Fruit fly (Drosophila melanogaster) whole organism, wandering third instar larva: ENCODE results near the gene Gip.

Experiments
- Abd-B ChIP-seq: fragments of >200 bp; optimal IDR thresholded peaks from 2 replicates; lab custom pipeline; 2017; ENCODE audit warnings: missing biosample characterization, missing genetic modification characterization
- CG32264 ChIP-seq: fragments of 200-800 bp; sonication (Bioruptor generic); optimal IDR thresholded peaks from 2 replicates; lab custom pipeline; 2016; ENCODE audit warnings: missing biosample characterization, missing genetic modification characterization
- CG9705 ChIP-seq: fragments of 200-800 bp; sonication (Bioruptor generic); optimal IDR thresholded peaks from 2 replicates; lab custom pipeline; 2018; ENCODE audit warnings: missing biosample characterization, mild to moderate bottlenecking, missing genetic modification characterization
- CrebA ChIP-seq: fragments of 200-800 bp; sonication (Bioruptor generic); optimal IDR thresholded peaks from 2 replicates; lab custom pipeline; 2016; ENCODE audit warnings: missing biosample characterization, mild to moderate bottlenecking, missing genetic modification characterization, borderline replicate concordance
- Dfd ChIP-seq: fragments of >200 bp; optimal IDR thresholded peaks from 2 replicates; lab custom pipeline; 2017; ENCODE audit warnings: missing biosample characterization, missing genetic modification characterization
- Dif ChIP-seq: fragments of 200-275, 200-300 bp; sonication (Bioruptor generic); optimal IDR thresholded peaks from 2 replicates; lab custom pipeline; 2018; ENCODE audit warnings: missing biosample characterization, missing genetic modification characterization; ENCODE audit not compliant: partially characterized antibody
- GATAd ChIP-seq: sonication (Bioruptor generic); optimal IDR thresholded peaks from 2 replicates; lab custom pipeline; 2016; ENCODE audit warnings: missing biosample characterization, missing genetic modification characterization
- HLH106 ChIP-seq: fragments of 200-800 bp; optimal IDR thresholded peaks from 3 replicates; lab custom pipeline; 2019; ENCODE audit warnings: missing biosample characterization, mild to moderate bottlenecking, missing genetic modification characterization, moderate library complexity
- Hnf4 ChIP-seq: fragments of 200-800 bp; sonication (Bioruptor generic); optimal IDR thresholded peaks from 2 replicates; lab custom pipeline; 2016; ENCODE audit warnings: missing biosample characterization, mild to moderate bottlenecking, missing genetic modification characterization
- Hr78 ChIP-seq: fragments of >200 bp; optimal IDR thresholded peaks from 2 replicates; lab custom pipeline; 2017; ENCODE audit warnings: missing biosample characterization, missing genetic modification characterization
- Jra ChIP-seq: sonication (Bioruptor generic); optimal IDR thresholded peaks from 2 replicates; lab custom pipeline; 2016; ENCODE audit warnings: missing biosample characterization, missing genetic modification characterization
- Mio ChIP-seq: sonication (Bioruptor generic); optimal IDR thresholded peaks from 2 replicates; lab custom pipeline; 2016; ENCODE audit warnings: missing biosample characterization, missing genetic modification characterization
- Myc ChIP-seq: fragments of >200 bp; optimal IDR thresholded peaks from 2 replicates; lab custom pipeline; 2017
- OdsH ChIP-seq: fragments of 200-800 bp; sonication (Bioruptor generic); optimal IDR thresholded peaks from 2 replicates; lab custom pipeline; 2016; ENCODE audit warnings: missing biosample characterization, mild to moderate bottlenecking, missing genetic modification characterization
- Rel ChIP-seq, 2 experiments: fragments of 200-800 bp; sonication (Bioruptor generic) in 1 of 2; optimal IDR thresholded peaks; 2 replicates in 1 of 2; 3 replicates in 1 of 2; lab custom pipeline; 2016 to 2019; ENCODE audit warnings: mild to moderate bottlenecking in 2 of 2, missing biosample characterization in 2 of 2, missing genetic modification characterization in 2 of 2, moderate library complexity in 1 of 2
- Sp1 ChIP-seq: fragments of 200-800 bp; sonication (Bioruptor generic); optimal IDR thresholded peaks from 3 replicates; lab custom pipeline; 2019; ENCODE audit warnings: missing biosample characterization, mild to moderate bottlenecking, missing genetic modification characterization, moderate library complexity
- Vsx2 ChIP-seq: fragments of 200-300, 225-300 bp; sonication (Bioruptor generic); optimal IDR thresholded peaks from 2 replicates; lab custom pipeline; 2018; ENCODE audit warnings: missing biosample characterization, missing genetic modification characterization; ENCODE audit not compliant: partially characterized antibody
- br ChIP-seq: fragments of 200-800 bp; sonication (Bioruptor generic); optimal IDR thresholded peaks from 2 replicates; lab custom pipeline; 2016; ENCODE audit warnings: missing biosample characterization, missing genetic modification characterization
- brk ChIP-seq: fragments of 200-800 bp; sonication (Bioruptor generic); optimal IDR thresholded peaks from 2 replicates; lab custom pipeline; 2016; ENCODE audit warnings: missing biosample characterization, mild to moderate bottlenecking, missing genetic modification characterization
- dl ChIP-seq, 2 experiments: fragments of 175-275, 200-275 bp in 1 of 2; fragments of 200-275 bp in 1 of 2; sonication (Bioruptor generic); optimal IDR thresholded peaks; lab custom pipeline; 2018; ENCODE audit warnings: mild to moderate bottlenecking in 2 of 2, missing biosample characterization in 2 of 2, missing genetic modification characterization in 2 of 2, moderate library complexity in 2 of 2; ENCODE audit not compliant: partially characterized antibody in 2 of 2, insufficient read depth in 1 of 2
- dmrt93B ChIP-seq: fragments of 200-800 bp; sonication (Bioruptor generic); optimal IDR thresholded peaks from 2 replicates; lab custom pipeline; 2018; ENCODE audit warnings: missing biosample characterization, mild to moderate bottlenecking, missing genetic modification characterization
- dsf ChIP-seq: sonication (Bioruptor generic); optimal IDR thresholded peaks from 2 replicates; lab custom pipeline; 2016; ENCODE audit warnings: missing biosample characterization, missing genetic modification characterization, borderline replicate concordance
- ey ChIP-seq: fragments of 200-800 bp; sonication (Bioruptor generic); optimal IDR thresholded peaks from 2 replicates; lab custom pipeline; 2016; ENCODE audit warnings: missing biosample characterization, missing genetic modification characterization
- foxo ChIP-seq, 2 experiments: fragments of 200-800 bp; sonication (Bioruptor generic); optimal IDR thresholded peaks; 2 replicates in 1 of 2; 3 replicates in 1 of 2; lab custom pipeline; 2016 to 2017; ENCODE audit warnings: missing biosample characterization in 2 of 2, missing genetic modification characterization in 2 of 2
- h ChIP-seq: fragments of 200-800 bp; sonication (Bioruptor generic); optimal IDR thresholded peaks from 3 replicates; lab custom pipeline; 2016; ENCODE audit warnings: missing biosample characterization, mild to moderate bottlenecking, missing genetic modification characterization
- lola ChIP-seq: fragments of >200 bp; optimal IDR thresholded peaks from 2 replicates; lab custom pipeline; 2017; ENCODE audit warnings: missing biosample characterization, missing genetic modification characterization
- pan ChIP-seq: fragments of >200 bp; optimal IDR thresholded peaks from 2 replicates; lab custom pipeline; 2017
- psq ChIP-seq: fragments of 200-800 bp; sonication (Bioruptor generic); optimal IDR thresholded peaks from 3 replicates; lab custom pipeline; 2017; ENCODE audit warnings: missing biosample characterization, mild to moderate bottlenecking, missing genetic modification characterization, moderate library complexity
- rgr ChIP-seq: fragments of 200-800 bp; sonication (Bioruptor generic); optimal IDR thresholded peaks from 3 replicates; lab custom pipeline; 2016; ENCODE audit warnings: missing biosample characterization, mild to moderate bottlenecking, missing genetic modification characterization
- sv ChIP-seq: fragments of 200-800 bp; sonication (Bioruptor generic); optimal IDR thresholded peaks from 3 replicates; lab custom pipeline; 2016; ENCODE audit warnings: missing biosample characterization, missing genetic modification characterization
- tai ChIP-seq: sonication (Bioruptor generic); optimal IDR thresholded peaks from 2 replicates; lab custom pipeline; 2016; ENCODE audit warnings: missing biosample characterization, missing genetic modification characterization
- woc ChIP-seq: sonication (Bioruptor generic); optimal IDR thresholded peaks from 2 replicates; lab custom pipeline; 2016; ENCODE audit warnings: missing biosample characterization, mild to moderate bottlenecking, missing genetic modification characterization

The Gip gene

DNA sequence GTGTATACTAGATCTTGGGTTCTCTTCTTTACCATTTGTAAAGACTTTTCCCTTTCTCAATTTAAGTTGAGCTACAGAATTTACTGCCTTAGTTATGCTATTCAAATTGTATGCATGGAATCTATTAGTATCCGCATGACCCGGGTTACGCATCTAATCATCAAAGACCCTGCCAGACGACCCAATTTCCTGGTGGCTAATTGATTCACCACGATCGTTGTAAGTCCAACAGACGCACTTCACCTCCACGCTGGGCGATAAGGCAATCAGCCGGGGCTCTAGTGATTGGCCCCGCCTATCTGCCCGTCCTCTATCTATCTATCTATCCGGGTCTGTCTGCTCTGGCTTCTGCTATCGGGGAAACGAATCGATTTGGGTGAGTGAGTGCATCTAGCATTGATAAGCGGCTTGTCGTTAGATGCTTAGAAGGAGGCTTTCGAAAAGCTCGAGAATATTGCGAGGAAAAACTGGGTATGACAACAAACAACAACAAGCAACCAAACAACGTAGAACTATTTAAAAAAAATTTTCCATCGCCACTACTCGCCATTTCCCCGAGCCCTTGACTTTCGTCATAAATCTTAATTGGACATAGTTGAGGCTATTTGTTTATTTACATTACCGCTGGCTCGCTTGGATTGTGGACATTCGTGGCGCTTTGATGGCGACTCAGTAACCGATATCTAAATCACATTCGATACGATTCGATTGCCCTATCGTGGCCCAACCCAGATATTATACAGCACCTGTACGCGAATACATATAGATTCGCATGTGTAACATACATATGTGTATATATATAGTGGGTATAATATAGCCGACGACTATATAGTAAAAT is 40.7 kb upstream of the Gip start:
- TF ChIP-seq brk (GFP tag; lab: Kevin White, UChicago) (no peak), pan (no peak), HLH106 (no peak), foxo (GFP tag; optimal IDR thresholded peaks at IDR 0.05; lab: Kevin White, UChicago) (no peak)
- TF ChIP-seq, all 38 proteins: peak for 0

DNA sequence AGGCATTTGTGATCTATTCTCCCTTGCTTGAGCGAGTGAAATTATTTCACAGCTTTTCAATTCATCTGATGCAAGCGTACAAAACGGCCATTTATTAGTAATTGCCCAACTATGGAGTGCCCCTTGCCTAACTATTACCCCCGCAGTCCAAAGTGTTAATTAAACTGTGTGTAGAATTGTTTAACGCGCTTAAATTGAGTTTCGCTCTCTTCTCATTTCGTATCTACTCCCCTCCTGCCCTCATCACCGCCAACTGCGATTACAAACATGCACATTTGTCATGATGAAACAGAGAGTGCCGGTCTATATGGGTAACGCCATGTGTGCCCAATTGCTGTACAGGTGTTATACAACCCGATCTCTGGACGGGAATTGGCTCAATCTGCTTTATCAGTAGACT is 40.1 kb upstream of the Gip start:
- no peak for TF ChIP-seq Vsx2 (GFP tag; lab: Kevin White, UChicago)
- TF ChIP-seq CrebA (GFP tag; lab: Kevin White, UChicago) = no peak
- TF ChIP-seq woc (GFP tag; lab: Kevin White, UChicago) = no peak
- no peak for TF ChIP-seq tai (GFP tag; lab: Kevin White, UChicago)
- no peak for TF ChIP-seq dsf
- TF ChIP-seq brk (GFP tag; lab: Kevin White, UChicago) = no peak
- no peak for TF ChIP-seq Hr78 (GFP tag; lab: Kevin White, UChicago)
- no peak for TF ChIP-seq Jra (GFP tag; lab: Kevin White, UChicago)
- TF ChIP-seq HLH106 = no peak
- no peak for TF ChIP-seq rgr (GFP tag; lab: Kevin White, UChicago)
- no peak for TF ChIP-seq pan
- TF ChIP-seq GATAd (GFP tag; lab: Kevin White, UChicago) = no peak
- TF ChIP-seq, all 38 proteins: peak for 0

DNA sequence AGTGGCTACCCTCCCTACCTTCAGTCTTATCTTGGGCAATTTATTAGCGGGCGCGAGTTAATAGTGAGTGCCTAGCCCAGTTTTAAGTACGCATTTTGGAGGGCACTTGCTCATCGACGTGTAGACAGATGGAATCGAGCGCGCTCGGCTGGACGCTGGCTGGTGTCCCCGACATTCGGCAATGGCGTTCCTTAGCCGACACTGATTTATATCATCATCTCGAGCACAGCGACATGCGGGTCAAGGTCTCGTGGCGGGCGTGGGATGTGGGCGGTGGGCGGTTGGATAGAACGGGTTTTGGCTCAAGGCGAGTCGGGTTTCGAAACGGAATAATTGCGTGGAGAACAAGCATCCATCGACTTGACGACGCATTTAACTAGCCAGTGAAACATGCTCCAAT is 39.6 kb upstream of the Gip start:
- TF ChIP-seq Rel (GFP tag; optimal IDR thresholded peaks at IDR 0.05; lab: Kevin White, UChicago) (no peak), Rel (tag; optimal IDR thresholded peaks at IDR 0.05; lab: Kevin White, UChicago) (no peak), Dfd (no peak), psq (GFP tag; lab: Kevin White, UChicago) (no peak), sv (GFP tag; lab: Kevin White, UChicago) (no peak), br (GFP tag; lab: Kevin White, UChicago) (no peak), h (GFP tag; lab: Kevin White, UChicago) (no peak), dl (GFP tag; optimal IDR thresholded peaks at IDR 0.05; lab: Kevin White, UChicago; ENCODE audit: insufficient read depth in 1 of 2, partially characterized antibody in 2 of 2) (no peak), Hr78 (GFP tag; lab: Kevin White, UChicago) (no peak), Hnf4 (GFP tag; lab: Kevin White, UChicago) (no peak), lola (GFP tag; lab: Kevin White, UChicago) (no peak), Mio (GFP tag; lab: Kevin White, UChicago) (no peak), ey (GFP tag; lab: Kevin White, UChicago) (no peak), Abd-B (GFP tag; lab: Kevin White, UChicago) (no peak), CG9705 (GFP tag; lab: Kevin White, UChicago) (no peak), CG32264 (no peak)
- TF ChIP-seq, all 38 proteins: peak for 0

DNA sequence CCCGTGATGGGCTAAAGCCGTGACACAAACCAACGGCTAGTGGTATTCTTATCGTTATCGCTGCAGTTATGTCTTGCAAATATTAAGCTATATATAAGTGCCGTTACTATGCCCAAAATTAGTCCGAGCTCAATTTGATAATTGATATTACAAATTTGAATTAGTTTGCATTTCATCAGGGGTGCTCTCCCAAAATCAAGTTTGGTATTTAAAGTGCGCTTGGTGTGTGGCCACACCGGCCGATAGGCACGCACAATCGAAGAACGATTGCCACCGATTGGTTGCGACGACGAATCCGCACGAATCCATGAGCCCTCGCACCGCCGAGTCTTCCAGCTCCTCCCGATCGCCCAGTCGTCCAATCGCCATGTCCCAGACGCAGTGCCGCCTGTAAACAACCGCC is 38.1 kb upstream of the Gip start, which contains the start of gene CG17841:
Gene CG17841, plus strand, starts transcription at position 252 of the 403 bp plus-strand sequence.
- TF ChIP-seq foxo (GFP tag; optimal IDR thresholded peaks at IDR 0.05; lab: Kevin White, UChicago) = no peak
- TF ChIP-seq sv (GFP tag; lab: Kevin White, UChicago) = no peak
- no peak for TF ChIP-seq Dif (GFP tag; lab: Kevin White, UChicago)
- no peak for TF ChIP-seq Myc
- no peak for TF ChIP-seq br (GFP tag; lab: Kevin White, UChicago)
- no peak for TF ChIP-seq dmrt93B (GFP tag; lab: Kevin White, UChicago)
- no peak for TF ChIP-seq lola (GFP tag; lab: Kevin White, UChicago)
- no peak for TF ChIP-seq CG32264
- no peak for TF ChIP-seq Mio (GFP tag; lab: Kevin White, UChicago)
- no peak for TF ChIP-seq Sp1 (GFP tag; lab: Kevin White, UChicago)
- no peak for TF ChIP-seq woc (GFP tag; lab: Kevin White, UChicago)
- TF ChIP-seq OdsH (GFP tag; lab: Kevin White, UChicago) = no peak
